Fruit fly (Drosophila melanogaster): Measurements from ENCODE around the gene CG2975.

The CG2975 gene

dm6 chr2L:2878188-2878587 lies 38.3 kb downstream of the CG2975 start, which contains the start of the genes Prx6a and Sbat (continued):
- TF ChIP-seq Opbp (GFP tag; IDR thresholded peaks at IDR 0.05; ENCODE audit: partially characterized antibody) (no peak), CG12769 (tag; optimal IDR thresholded peaks at IDR 0.05) (peak; percentile 77), dati (GFP tag; IDR thresholded peaks at IDR 0.05) (no peak), CG5245 (GFP tag; optimal IDR thresholded peaks at IDR 0.05) (peak; percentile 0), CG33213 (GFP tag; optimal IDR thresholded peaks at IDR 0.05) (peak; percentile 69), HLH3B (GFP tag; IDR thresholded peaks at IDR 0.05) (peak; percentile 63; the same call in 1 of the 2 replicates), chif (GFP tag; optimal IDR thresholded peaks at IDR 0.05) (peak; percentile 35 to 60), sd (tag; optimal IDR thresholded peaks at IDR 0.05) (peak; percentile 46), shn (GFP tag; optimal IDR thresholded peaks at IDR 0.05) (peak; percentile 75), al (GFP tag; IDR thresholded peaks at IDR 0.05) (peak; percentile 61), ewg (GFP tag; optimal IDR thresholded peaks at IDR 0.05) (peak; percentile 39), CG10147 (GFP tag; optimal IDR thresholded peaks at IDR 0.05) (peak; percentile 87), Atf3 (GFP tag; optimal IDR thresholded peaks at IDR 0.05) (peak; percentile 40), CG6175 (GFP tag; IDR thresholded peaks at IDR 0.05) (no peak), CG3838 (GFP tag; optimal IDR thresholded peaks at IDR 0.05) (peak; percentile 4), lab (GFP tag; optimal IDR thresholded peaks at IDR 0.05) (peak; percentile 83), CG15011 (GFP tag; optimal IDR thresholded peaks at IDR 0.05) (peak; percentile 24), CG6654 (GFP tag; optimal IDR thresholded peaks at IDR 0.05) (no peak), gsb-n (tag; optimal IDR thresholded peaks at IDR 0.05) (peak; percentile 57), YL-1 (GFP tag; optimal IDR thresholded peaks at IDR 0.05) (no peak), B-H2 (GFP tag; optimal IDR thresholded peaks at IDR 0.05) (peak; percentile 84), CG18619 (GFP tag; optimal IDR thresholded peaks at IDR 0.05) (peak; percentile 44), CG42726 (GFP tag; IDR thresholded peaks at IDR 0.05; ENCODE audit: partially characterized antibody) (no peak), gcm (GFP tag; optimal IDR thresholded peaks at IDR 0.05) (peak; percentile 24), Hsf (GFP tag; optimal IDR thresholded peaks at IDR 0.05) (peak; percentile 75), ase (GFP tag; IDR thresholded peaks at IDR 0.05) (peak; percentile 52; the same call in 1 of the 3 replicates), her (GFP tag; optimal IDR thresholded peaks at IDR 0.05) (peak; percentile 69), Vsx1 (GFP tag; optimal IDR thresholded peaks at IDR 0.05) (peak; percentile 31), caup (GFP tag; optimal IDR thresholded peaks at IDR 0.05; ENCODE audit: severe bottlenecking) (peak; percentile 56), CG10959 (GFP tag; IDR thresholded peaks at IDR 0.05) (no peak), CG43689 (GFP tag; IDR thresholded peaks at IDR 0.05) (no peak), tup (GFP tag; optimal IDR thresholded peaks at IDR 0.05) (no peak), CG7556 (GFP tag; optimal IDR thresholded peaks at IDR 0.05) (peak; percentile 33), Bteb2 (GFP tag; optimal IDR thresholded peaks at IDR 0.05) (peak; percentile 47), Sox100B (GFP tag; optimal IDR thresholded peaks at IDR 0.05) (peak; percentile 50), CG9932 (GFP tag; IDR thresholded peaks at IDR 0.05) (peak; percentile 83), Dfd (GFP tag; optimal IDR thresholded peaks at IDR 0.05) (no peak), MBD-R2 (GFP tag; IDR thresholded peaks at IDR 0.05) (peak; percentile 92), Fer2 (tag; optimal IDR thresholded peaks at IDR 0.05) (peak; percentile 66), CG5953 (GFP tag; IDR thresholded peaks at IDR 0.05) (no peak), Nf-YC (tag; optimal IDR thresholded peaks at IDR 0.05) (peak; percentile 81), CG14441 (GFP tag; IDR thresholded peaks at IDR 0.05) (peak; percentile 62), toy (GFP tag; IDR thresholded peaks at IDR 0.05) (no peak), eve (GFP tag; optimal IDR thresholded peaks at IDR 0.05) (no peak), CG14965 (GFP tag; optimal IDR thresholded peaks at IDR 0.05; ENCODE audit: borderline replicate concordance) (no peak), Eip74EF (GFP tag; optimal IDR thresholded peaks at IDR 0.05) (no peak), Fer1 (GFP tag; optimal IDR thresholded peaks at IDR 0.05) (peak; percentile 81), CG8290 (GFP tag; optimal IDR thresholded peaks at IDR 0.05) (peak; percentile 60), CG8290 (tag; optimal IDR thresholded peaks at IDR 0.05) (peak; percentile 55 to 69), z (GFP tag; IDR thresholded peaks at IDR 0.05) (no peak), Hr78 (GFP tag; optimal IDR thresholded peaks at IDR 0.05) (no peak)

Data from whole organism, embryonic.